Worm (Caenorhabditis elegans): ENCODE results near the gene atg-7.

DNA sequence TGAATTAATAATTGTTTCAGACTA, 45.0 kb upstream of the atg-7 start, which contains the start of gene swsn-4:
- TF ChIP-seq R02D3.7 (tag; optimal IDR thresholded peaks at IDR 0.05): no peak
- no peak for TF ChIP-seq jun-1 (tag; optimal IDR thresholded peaks at IDR 0.05)
- TF ChIP-seq lsy-2 (tag; optimal IDR thresholded peaks at IDR 0.05): no peak
- no peak for TF ChIP-seq T26A8.4 (GFP tag; IDR thresholded peaks at IDR 0.05)
- TF ChIP-seq hlh-11 (tag; optimal IDR thresholded peaks at IDR 0.05): no peak
- no peak for TF ChIP-seq pha-4 (GFP tag; IDR thresholded peaks at IDR 0.05)
- no peak for TF ChIP-seq pha-4 (tag; optimal IDR thresholded peaks at IDR 0.05)
- TF ChIP-seq saeg-2 (GFP tag; IDR thresholded peaks at IDR 0.05): no peak
- no peak for TF ChIP-seq zag-1 (tag; optimal IDR thresholded peaks at IDR 0.05)
- no peak for TF ChIP-seq mdt-29 (GFP tag; IDR thresholded peaks at IDR 0.05)
- no peak for TF ChIP-seq zip-2 (tag; optimal IDR thresholded peaks at IDR 0.05)

Data from whole organism, L4 larva.